Worm (Caenorhabditis elegans): ENCODE results near the gene oig-2.

oig-2 gene

DNA sequence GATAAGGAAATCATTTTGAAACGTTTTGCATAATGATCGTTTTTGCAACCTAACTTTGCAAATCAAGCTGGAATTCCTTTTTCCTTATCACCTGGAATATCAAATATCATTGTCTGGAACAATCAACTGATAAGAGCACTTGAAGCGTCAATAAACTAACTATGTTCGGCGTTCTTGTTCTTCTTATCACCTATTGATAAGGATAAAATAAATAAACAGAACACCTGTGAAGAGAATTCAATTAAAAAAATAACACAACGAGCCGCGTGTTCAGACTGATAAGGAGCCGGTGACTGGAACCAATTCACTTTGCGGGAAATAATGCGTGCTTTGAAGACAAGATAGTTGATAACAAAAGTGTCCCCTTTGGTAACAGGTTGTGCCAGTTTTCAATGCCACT is 27.8 kb downstream of the oig-2 start, which contains the start of gene cyd-1 (continued):
- no peak for TF ChIP-seq egl-43 (GFP tag; IDR thresholded peaks at IDR 0.05)
- no peak for TF ChIP-seq egl-27 (tag; optimal IDR thresholded peaks at IDR 0.05)
- TF ChIP-seq nhr-41 (GFP tag; IDR thresholded peaks at IDR 0.05), result no peak
- peak; percentile 79 for TF ChIP-seq pqm-1 (tag; optimal IDR thresholded peaks at IDR 0.05)
- TF ChIP-seq fos-1 (tag; optimal IDR thresholded peaks at IDR 0.05), result no peak
- no peak for TF ChIP-seq zip-11 (GFP tag; IDR thresholded peaks at IDR 0.05)
- no peak for TF ChIP-seq hmg-1.1 (GFP tag; IDR thresholded peaks at IDR 0.05)
- peak; percentile 78 for TF ChIP-seq lin-1 (GFP tag; IDR thresholded peaks at IDR 0.05)
- peak; percentile 39 for TF ChIP-seq hlh-30 (tag; optimal IDR thresholded peaks at IDR 0.05; ENCODE audit: insufficient read depth)
- TF ChIP-seq ztf-11 (tag; optimal IDR thresholded peaks at IDR 0.05), result no peak
- TF ChIP-seq nhr-42 (GFP tag; IDR thresholded peaks at IDR 0.05), result no peak
- peak; percentile 94 for TF ChIP-seq php-3 (GFP tag; IDR thresholded peaks at IDR 0.05)
- TF ChIP-seq tag-97 (GFP tag; IDR thresholded peaks at IDR 0.05), result no peak
- no peak for TF ChIP-seq ama-1 (optimal IDR thresholded peaks at IDR 0.05)
- TF ChIP-seq hif-1 (tag; optimal IDR thresholded peaks at IDR 0.05), result peak in 1 of 2 experiments; percentile 8
- TF ChIP-seq sdz-12 (GFP tag; optimal IDR thresholded peaks at IDR 0.05), result no peak
- no peak for TF ChIP-seq R02D3.7 (tag; optimal IDR thresholded peaks at IDR 0.05)
- TF ChIP-seq nhr-111 (GFP tag; optimal IDR thresholded peaks at IDR 0.05), result no peak
- peak; percentile 35 to 48 for TF ChIP-seq unc-62 (GFP tag; optimal IDR thresholded peaks at IDR 0.05 in 1 of 2)
- no peak for TF ChIP-seq unc-62 (tag; optimal IDR thresholded peaks at IDR 0.05)
- no peak for TF ChIP-seq madf-9 (GFP tag; conservative IDR thresholded peaks at IDR 0.05)
- no peak for TF ChIP-seq mdt-29 (GFP tag; IDR thresholded peaks at IDR 0.05)
- no peak for TF ChIP-seq zag-1 (tag; optimal IDR thresholded peaks at IDR 0.05)
- TF ChIP-seq unc-130 (GFP tag; optimal IDR thresholded peaks at IDR 0.05), result no peak
- no peak for TF ChIP-seq lin-29 (GFP tag; IDR thresholded peaks at IDR 0.05)
- TF ChIP-seq aly-2 (tag; optimal IDR thresholded peaks at IDR 0.05), result no peak
- TF ChIP-seq snpc-1.2 (GFP tag; IDR thresholded peaks at IDR 0.05), result no peak
- TF ChIP-seq lin-38 (GFP tag; IDR thresholded peaks at IDR 0.05), result no peak
- no peak for TF ChIP-seq dpl-1 (GFP tag; optimal IDR thresholded peaks at IDR 0.05)
- TF ChIP-seq aha-1 (tag), result no peak
- TF ChIP-seq lin-39 (tag; optimal IDR thresholded peaks at IDR 0.05), result no peak
- no peak for TF ChIP-seq snpc-4 (tag; optimal IDR thresholded peaks at IDR 0.05)
- TF ChIP-seq nhr-48 (tag; optimal IDR thresholded peaks at IDR 0.05), result peak; percentile 43
- no peak for TF ChIP-seq saeg-2 (GFP tag; IDR thresholded peaks at IDR 0.05)
- TF ChIP-seq lin-13 (GFP tag; optimal IDR thresholded peaks at IDR 0.05), result no peak
- TF ChIP-seq dmd-6 (GFP tag; IDR thresholded peaks at IDR 0.05), result peak; percentile 76
- peak in 1 of 2 experiments; percentile 58 for TF ChIP-seq mdl-1 (tag; optimal IDR thresholded peaks at IDR 0.05)
- no peak for TF ChIP-seq nhr-237 (tag; optimal IDR thresholded peaks at IDR 0.05)
- TF ChIP-seq lir-3 (tag; optimal IDR thresholded peaks at IDR 0.05), result no peak
- TF ChIP-seq dmd-8 (GFP tag; IDR thresholded peaks at IDR 0.05), result no peak
- TF ChIP-seq set-16 (GFP tag; IDR thresholded peaks at IDR 0.05), result no peak
- no peak for TF ChIP-seq gei-8 (GFP tag; optimal IDR thresholded peaks at IDR 0.05)
- peak; percentile 2 for TF ChIP-seq mep-1 (tag; optimal IDR thresholded peaks at IDR 0.05)
- TF ChIP-seq dmd-9 (GFP tag; IDR thresholded peaks at IDR 0.05), result no peak
- no peak for TF ChIP-seq ceh-28 (tag; optimal IDR thresholded peaks at IDR 0.05)
- TF ChIP-seq vab-7 (GFP tag; IDR thresholded peaks at IDR 0.05), result no peak
- no peak for TF ChIP-seq F10B5.3 (tag; optimal IDR thresholded peaks at IDR 0.05)
- no peak for TF ChIP-seq unc-39 (tag; optimal IDR thresholded peaks at IDR 0.05)
- no peak for TF ChIP-seq daf-19 (GFP tag; conservative IDR thresholded peaks at IDR 0.05)
- TF ChIP-seq ceh-82 (tag; optimal IDR thresholded peaks at IDR 0.05), result no peak
- TF ChIP-seq D1046.2 (GFP tag; IDR thresholded peaks at IDR 0.05), result no peak
- peak; percentile 46 for TF ChIP-seq mxl-3 (GFP tag; optimal IDR thresholded peaks at IDR 0.05)
- TF ChIP-seq lsy-2 (tag; optimal IDR thresholded peaks at IDR 0.05), result no peak
- TF ChIP-seq F49E8.2 (tag; optimal IDR thresholded peaks at IDR 0.05; ENCODE audit: borderline replicate concordance), result no peak

Measured in whole organism, L4 larva.